Worm (Caenorhabditis elegans): ENCODE measurements around the gene C08F11.13.

Gene C08F11.13

DNA sequence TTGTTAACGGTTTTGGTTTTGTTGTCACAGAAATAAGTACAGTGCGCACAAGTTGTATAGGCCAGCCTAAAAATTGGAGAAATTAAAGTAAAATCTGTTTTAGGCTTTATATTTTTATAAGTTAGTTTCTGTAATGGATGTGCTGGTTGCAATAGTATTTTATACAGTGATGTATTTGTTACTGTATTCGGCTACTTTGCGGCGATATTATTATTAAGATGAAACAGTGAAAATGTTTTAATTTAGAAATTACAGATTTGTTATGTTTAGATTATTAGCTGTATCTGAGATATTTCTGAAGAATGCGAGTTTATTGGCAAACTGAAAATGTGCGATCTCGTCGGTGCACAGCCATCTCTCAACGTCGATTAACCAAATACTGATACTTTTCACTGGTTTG is 37.9 kb upstream of the C08F11.13 start, which contains the start of gene ule-4:
ule-4 (minus strand) TSS at position 101 of the 400 bp plus-strand sequence.
- no peak for TF ChIP-seq unc-55 (GFP tag; optimal IDR thresholded peaks at IDR 0.05)
- no peak for TF ChIP-seq ceh-34 (tag; optimal IDR thresholded peaks at IDR 0.05)
- no peak for TF ChIP-seq dmd-4 (tag; optimal IDR thresholded peaks at IDR 0.05; ENCODE audit: borderline replicate concordance)
- TF ChIP-seq ama-1 (optimal IDR thresholded peaks at IDR 0.05), result no peak
- TF ChIP-seq fax-1 (tag; optimal IDR thresholded peaks at IDR 0.05), result no peak
- no peak for TF ChIP-seq ahr-1 (tag; optimal IDR thresholded peaks at IDR 0.05)
- no peak for TF ChIP-seq syd-9 (tag; optimal IDR thresholded peaks at IDR 0.05)

ce11 chrIV:13645823-13646222 is 36.1 kb upstream of the C08F11.13 start, which contains the start of gene srz-29:
Gene srz-29, minus strand, starts transcription at chrIV:13645923.
- TF ChIP-seq pax-1 (tag; optimal IDR thresholded peaks at IDR 0.05), result no peak
- no peak for TF ChIP-seq ttx-3 (tag; optimal IDR thresholded peaks at IDR 0.05)
- no peak for TF ChIP-seq npax-4 (tag; optimal IDR thresholded peaks at IDR 0.05)
- no peak for TF ChIP-seq mec-3 (tag; optimal IDR thresholded peaks at IDR 0.05; ENCODE audit: borderline replicate concordance)
- TF ChIP-seq elt-4 (tag; optimal IDR thresholded peaks at IDR 0.05), result no peak
- no peak for TF ChIP-seq fkh-10 (GFP tag; optimal IDR thresholded peaks at IDR 0.05)
- TF ChIP-seq che-1 (tag; optimal IDR thresholded peaks at IDR 0.05), result no peak
- TF ChIP-seq nhr-11 (tag; optimal IDR thresholded peaks at IDR 0.05), result no peak
- TF ChIP-seq hlh-13 (GFP tag; optimal IDR thresholded peaks at IDR 0.05), result no peak
- no peak for TF ChIP-seq gmeb-2 (tag; optimal IDR thresholded peaks at IDR 0.05)
- TF ChIP-seq ceh-18 (tag; optimal IDR thresholded peaks at IDR 0.05), result no peak
- no peak for TF ChIP-seq fkh-6 (tag; optimal IDR thresholded peaks at IDR 0.05)
- no peak for TF ChIP-seq unc-55 (GFP tag; optimal IDR thresholded peaks at IDR 0.05)
- TF ChIP-seq madf-2 (tag; optimal IDR thresholded peaks at IDR 0.05), result no peak
- TF ChIP-seq ceh-2 (tag; optimal IDR thresholded peaks at IDR 0.05), result no peak
- no peak for TF ChIP-seq nfya-1 (tag; optimal IDR thresholded peaks at IDR 0.05)
- no peak for TF ChIP-seq ztf-16 (tag; optimal IDR thresholded peaks at IDR 0.05)
- TF ChIP-seq ceh-19 (GFP tag; optimal IDR thresholded peaks at IDR 0.05), result no peak
- TF ChIP-seq pag-3 (tag; optimal IDR thresholded peaks at IDR 0.05; ENCODE audit: borderline replicate concordance), result no peak

DNA sequence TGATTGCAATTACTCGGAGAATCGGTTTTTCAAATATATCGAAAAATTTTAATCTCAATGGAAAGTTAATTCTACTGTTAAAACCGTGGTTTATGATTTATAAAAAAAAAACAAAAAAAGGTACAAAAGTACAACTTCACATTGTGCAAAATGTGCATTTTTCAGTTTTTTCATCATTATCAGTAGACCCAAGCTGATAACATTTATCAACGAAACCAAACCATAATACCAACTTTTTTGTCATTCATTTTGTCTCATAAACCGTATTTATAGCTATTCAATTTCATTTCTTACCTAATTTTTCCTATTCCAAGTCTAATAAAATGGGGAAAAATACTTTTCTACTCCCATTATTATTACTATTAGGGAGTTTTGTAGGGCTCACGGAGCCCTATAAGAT is 29.3 kb upstream of the C08F11.13 start, which contains the start of gene ugt-22:
ugt-22 (plus strand) TSS at position 234 of the 400 bp plus-strand sequence.
- TF ChIP-seq hlh-15 (tag; optimal IDR thresholded peaks at IDR 0.05), result no peak
- TF ChIP-seq elt-2 (tag; optimal IDR thresholded peaks at IDR 0.05), result peak; percentile 67

ce11 chrIV:13636975-13637374 is 27.3 kb upstream of the C08F11.13 start, which contains the start of gene C08F11.7:
Gene C08F11.7, plus strand, starts transcription at chrIV:13637275.
- TF ChIP-seq sox-4 (tag; optimal IDR thresholded peaks at IDR 0.05), result no peak
- TF ChIP-seq ceh-48 (tag; optimal IDR thresholded peaks at IDR 0.05), result no peak
- TF ChIP-seq lin-11 (tag; optimal IDR thresholded peaks at IDR 0.05), result no peak
- TF ChIP-seq gmeb-2 (tag; optimal IDR thresholded peaks at IDR 0.05), result no peak
- TF ChIP-seq ceh-45 (GFP tag; IDR thresholded peaks at IDR 0.05), result no peak
- TF ChIP-seq ceh-19 (GFP tag; optimal IDR thresholded peaks at IDR 0.05), result no peak
- no peak for TF ChIP-seq K09A11.1 (tag; optimal IDR thresholded peaks at IDR 0.05; ENCODE audit: insufficient read depth)
- no peak for TF ChIP-seq ttx-3 (tag; optimal IDR thresholded peaks at IDR 0.05)
- TF ChIP-seq unc-86 (tag; optimal IDR thresholded peaks at IDR 0.05), result no peak
- no peak for TF ChIP-seq elt-2 (tag; optimal IDR thresholded peaks at IDR 0.05)
- no peak for TF ChIP-seq hlh-6 (tag; optimal IDR thresholded peaks at IDR 0.05)
- no peak for TF ChIP-seq pax-1 (tag; optimal IDR thresholded peaks at IDR 0.05)
- TF ChIP-seq unc-42 (tag; optimal IDR thresholded peaks at IDR 0.05), result no peak
- no peak for TF ChIP-seq sox-2 (GFP tag; IDR thresholded peaks at IDR 0.05)

DNA sequence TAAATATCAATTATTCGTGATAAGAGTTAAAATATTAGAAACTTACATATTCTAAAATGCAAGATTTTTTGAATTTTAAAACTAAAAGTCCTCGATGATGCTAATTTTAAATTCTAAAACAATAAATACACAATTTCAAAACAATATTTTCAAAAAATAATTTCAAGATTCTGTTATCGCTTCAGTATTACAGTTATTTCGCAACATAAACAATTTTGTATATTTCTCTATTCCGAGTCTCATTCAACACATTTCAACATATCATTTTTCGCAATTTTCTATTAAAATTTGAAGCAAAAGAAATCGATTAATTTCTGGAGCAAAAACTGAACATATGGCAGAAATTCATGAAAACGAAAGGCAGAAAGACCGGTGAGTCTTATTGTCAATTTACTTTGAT is 23.5 kb upstream of the C08F11.13 start, which contains the start of gene fbxa-98:
fbxa-98 (plus strand) TSS at position 243 of the 400 bp plus-strand sequence.
- TF ChIP-seq pax-1 (tag; optimal IDR thresholded peaks at IDR 0.05) (no peak), ceh-22 (tag; optimal IDR thresholded peaks at IDR 0.05) (no peak), mec-3 (tag; optimal IDR thresholded peaks at IDR 0.05; ENCODE audit: borderline replicate concordance) (no peak), nfya-1 (tag; optimal IDR thresholded peaks at IDR 0.05) (no peak), fax-1 (tag; optimal IDR thresholded peaks at IDR 0.05) (no peak), hlh-13 (GFP tag; optimal IDR thresholded peaks at IDR 0.05) (no peak), F13H6.1 (tag; optimal IDR thresholded peaks at IDR 0.05) (no peak), ceh-2 (tag; optimal IDR thresholded peaks at IDR 0.05) (no peak), sdc-2 (tag; optimal IDR thresholded peaks at IDR 0.05) (no peak)
